Worm (Caenorhabditis elegans) whole organism, mixed stage, embryonic: ENCODE results near the gene srlf-24.
A peak's percentile ranks its signal among the peaks of the same experiment; 100 is the strongest.

ENCODE experiments used
- bed-3 ChIP-seq: fragments of 200-800 bp; sonication (Bioruptor generic); optimal IDR thresholded peaks from 3 replicates; lab custom pipeline; 2018; ENCODE audit warnings: mild to moderate bottlenecking, missing genetic modification characterization, moderate library complexity, missing compliant biosample characterization
- blmp-1 ChIP-seq: fragments of 150-350 bp; optimal IDR thresholded peaks from 2 replicates; lab custom pipeline; 2014; ENCODE audit warnings: missing biosample characterization, missing genetic modification characterization
- ceh-39 ChIP-seq: fragments of 150-350 bp; optimal IDR thresholded peaks from 2 replicates; lab custom pipeline; 2014; ENCODE audit warnings: missing biosample characterization, missing genetic modification characterization
- ceh-83 ChIP-seq: fragments of 200-800 bp; sonication (Bioruptor generic); optimal IDR thresholded peaks from 2 replicates; lab custom pipeline; 2018; ENCODE audit warnings: mild to moderate bottlenecking, missing genetic modification characterization, missing compliant biosample characterization
- ces-1 ChIP-seq: fragments of 150-350 bp; optimal IDR thresholded peaks from 2 replicates; lab custom pipeline; 2014; ENCODE audit warnings: missing biosample characterization, missing genetic modification reagents, missing genetic modification characterization
- cnd-1 ChIP-seq: fragments of 200-800 bp; sonication (Bioruptor generic); optimal IDR thresholded peaks from 2 replicates; lab custom pipeline; 2018; ENCODE audit warnings: mild to moderate bottlenecking, missing genetic modification characterization, missing compliant biosample characterization
- drap-1 ChIP-seq: fragments of 200-800 bp; sonication (Bioruptor generic); optimal IDR thresholded peaks from 3 replicates; lab custom pipeline; 2018; ENCODE audit warnings: mild to moderate bottlenecking, missing genetic modification characterization, missing compliant biosample characterization
- elt-1 ChIP-seq: sonication (generic microtip); optimal IDR thresholded peaks from 2 replicates; lab custom pipeline; 2017; ENCODE audit warnings: missing genetic modification characterization, mild to moderate bottlenecking, missing compliant biosample characterization, antibody characterized with exemption, moderate library complexity, borderline replicate concordance; ENCODE audit not compliant: insufficient read depth
- elt-3 ChIP-seq: fragments of 150-350 bp; optimal IDR thresholded peaks from 2 replicates; lab custom pipeline; 2014; ENCODE audit warnings: missing biosample characterization, missing genetic modification characterization
- flh-1 ChIP-seq: fragments of 200-800 bp; sonication (Bioruptor generic); optimal IDR thresholded peaks from 2 replicates; lab custom pipeline; 2018; ENCODE audit warnings: mild to moderate bottlenecking, missing genetic modification characterization, moderate library complexity, missing compliant biosample characterization
- ham-2 ChIP-seq: fragments of 200-800 bp; sonication (Bioruptor generic); optimal IDR thresholded peaks from 2 replicates; lab custom pipeline; 2018; ENCODE audit warnings: mild to moderate bottlenecking, missing genetic modification characterization, missing compliant biosample characterization
- hlh-1 ChIP-seq: fragments of 150-350 bp; optimal IDR thresholded peaks from 2 replicates; lab custom pipeline; 2014; ENCODE audit warnings: missing biosample characterization, missing genetic modification reagents, missing genetic modification characterization
- lin-32 ChIP-seq: fragments of 200-800 bp; sonication (Bioruptor generic); optimal IDR thresholded peaks from 2 replicates; lab custom pipeline; 2018; ENCODE audit warnings: mild to moderate bottlenecking, missing genetic modification characterization, missing compliant biosample characterization
- lsy-2 ChIP-seq: fragments of 150-350 bp; optimal IDR thresholded peaks from 2 replicates; lab custom pipeline; 2014; ENCODE audit warnings: missing biosample characterization, missing genetic modification characterization
- mab-5 ChIP-seq: fragments of 150-350 bp; optimal IDR thresholded peaks from 2 replicates; lab custom pipeline; 2014; ENCODE audit warnings: missing biosample characterization, missing genetic modification characterization
- mep-1 ChIP-seq: fragments of 150-350 bp; optimal IDR thresholded peaks from 2 replicates; lab custom pipeline; 2017; ENCODE audit warnings: missing biosample characterization, missing genetic modification reagents, missing genetic modification characterization, inconsistent platforms
- mls-2 ChIP-seq: sonication (generic microtip); optimal IDR thresholded peaks from 2 replicates; lab custom pipeline; 2016; ENCODE audit warnings: mild to moderate bottlenecking, missing genetic modification characterization, moderate library complexity, missing compliant biosample characterization
- nhr-12 ChIP-seq: fragments of 150-350 bp; optimal IDR thresholded peaks from 2 replicates; lab custom pipeline; 2014; ENCODE audit warnings: missing biosample characterization, missing genetic modification characterization
- nhr-2 ChIP-seq: fragments of 150-350 bp; optimal IDR thresholded peaks from 2 replicates; lab custom pipeline; 2014; ENCODE audit warnings: missing biosample characterization, missing genetic modification characterization
- nhr-237 ChIP-seq: fragments of 150-350 bp; optimal IDR thresholded peaks from 2 replicates; lab custom pipeline; 2014; ENCODE audit warnings: missing biosample characterization, missing genetic modification characterization
- nhr-28 ChIP-seq: fragments of 150-350 bp; optimal IDR thresholded peaks from 2 replicates; lab custom pipeline; 2014; ENCODE audit warnings: missing biosample characterization, missing genetic modification characterization
- nhr-76 ChIP-seq: sonication (generic microtip); optimal IDR thresholded peaks from 2 replicates; lab custom pipeline; 2017; ENCODE audit warnings: missing biosample characterization, missing genetic modification characterization
- pha-4 ChIP-seq: fragments of 150-350 bp; optimal IDR thresholded peaks from 2 replicates; lab custom pipeline; 2018; ENCODE audit warnings: missing biosample characterization, missing genetic modification reagents, missing genetic modification characterization
- sem-2 ChIP-seq: fragments of 200-800 bp; sonication (Bioruptor generic); optimal IDR thresholded peaks from 2 replicates; lab custom pipeline; 2018; ENCODE audit warnings: mild to moderate bottlenecking, missing genetic modification characterization, missing compliant biosample characterization
- snpc-4 ChIP-seq: fragments of 150-350 bp; optimal IDR thresholded peaks from 2 replicates; lab custom pipeline; 2014; ENCODE audit warnings: missing biosample characterization, missing genetic modification characterization
- sptf-1 ChIP-seq: sonication (generic microtip); optimal IDR thresholded peaks from 2 replicates; lab custom pipeline; 2017; ENCODE audit warnings: mild to moderate bottlenecking, missing genetic modification characterization, moderate library complexity, missing compliant biosample characterization
- tbx-8 ChIP-seq: fragments of 200-800 bp; sonication (Bioruptor generic); optimal IDR thresholded peaks from 2 replicates; lab custom pipeline; 2018; ENCODE audit warnings: mild to moderate bottlenecking, missing genetic modification characterization, moderate library complexity, missing compliant biosample characterization
- unc-120 ChIP-seq: sonication (generic microtip); optimal IDR thresholded peaks from 2 replicates; lab custom pipeline; 2017; ENCODE audit warnings: missing genetic modification characterization, missing compliant biosample characterization; ENCODE audit not compliant: poor library complexity, severe bottlenecking
- unc-39 ChIP-seq: fragments of 150-350 bp; optimal IDR thresholded peaks from 2 replicates; lab custom pipeline; 2014; ENCODE audit warnings: missing biosample characterization, missing genetic modification characterization
- unc-62 ChIP-seq: fragments of 150-350 bp; optimal IDR thresholded peaks from 2 replicates; lab custom pipeline; 2014; ENCODE audit warnings: missing biosample characterization, missing genetic modification reagents, missing genetic modification characterization
- zip-8 ChIP-seq: fragments of 150-350 bp; optimal IDR thresholded peaks from 2 replicates; lab custom pipeline; 2014; ENCODE audit warnings: missing biosample characterization, missing genetic modification characterization
- ztf-11 ChIP-seq: fragments of 150-350 bp; optimal IDR thresholded peaks from 2 replicates; lab custom pipeline; 2014; ENCODE audit warnings: missing biosample characterization, missing genetic modification characterization

Gene srlf-24

DNA sequence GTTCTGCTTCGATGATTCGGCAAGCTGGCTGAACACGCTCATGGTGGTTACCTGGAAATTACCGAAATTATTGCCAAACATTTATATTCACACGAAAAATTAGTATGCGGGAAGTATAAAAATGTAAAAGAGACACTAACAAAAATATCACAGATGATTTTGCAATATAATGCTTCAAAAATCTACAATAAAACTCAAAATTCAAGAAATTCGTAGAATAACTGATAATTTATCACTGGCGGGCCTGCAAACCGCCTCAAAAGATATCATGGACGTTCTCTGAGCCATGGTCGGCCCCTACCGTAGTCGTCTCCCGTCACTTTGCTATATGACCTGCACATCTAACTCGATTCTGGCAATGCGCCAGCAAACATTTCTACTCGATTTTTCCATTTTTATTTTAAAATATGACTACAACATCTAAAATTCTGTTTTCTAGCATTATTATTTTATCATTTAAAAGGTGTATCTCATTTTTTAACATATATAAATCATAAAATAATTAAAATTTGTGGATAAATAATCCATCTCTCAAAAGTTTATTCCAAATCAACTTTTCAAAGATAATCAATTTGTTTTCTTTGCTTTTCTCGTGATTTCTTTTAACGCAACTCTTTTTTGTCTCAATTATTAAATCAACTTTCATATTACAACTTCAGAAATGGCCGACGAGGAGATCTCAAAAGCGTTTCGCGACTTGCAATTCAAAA lies 44.0 kb upstream of the srlf-24 start, which contains the start of the genes F01G4.6 and pfd-1 (continued):
- peak; percentile 74 for TF ChIP-seq sptf-1 (tag; lab: Kevin White, UChicago)
- TF ChIP-seq unc-120 (tag; lab: Kevin White, UChicago) = peak; percentile 69
- peak; percentile 71 for TF ChIP-seq pha-4 (tag; lab: Kevin White, UChicago)

DNA sequence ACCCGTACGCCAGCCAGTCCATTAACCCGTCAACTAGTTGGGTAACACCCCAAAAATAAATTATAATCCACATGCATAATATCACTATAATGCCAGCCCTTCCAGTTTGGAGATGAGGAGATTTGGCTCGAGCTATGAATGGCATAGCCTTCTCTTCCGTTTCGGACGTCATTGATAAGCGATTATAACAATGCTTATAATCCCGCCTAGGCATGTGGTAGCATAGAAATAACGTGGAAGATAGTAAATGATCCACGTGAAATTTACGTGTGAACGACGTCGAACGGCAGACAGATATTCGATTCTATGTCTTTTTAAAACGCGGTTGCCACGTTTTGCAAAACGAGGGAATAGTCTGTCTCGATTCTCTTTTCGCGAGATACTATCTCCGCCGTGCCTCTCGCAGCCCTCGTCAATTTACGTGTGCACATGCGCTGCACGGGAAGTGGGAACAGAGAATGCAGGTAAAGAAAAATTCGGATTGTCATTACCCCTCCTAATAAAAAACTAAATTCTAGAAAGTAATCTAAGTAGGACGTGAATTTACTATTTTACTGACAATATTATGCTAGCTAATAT lies 43.3 kb upstream of the srlf-24 start:
- TF ChIP-seq zip-8 (tag; lab: Kevin White, UChicago) (no peak), mab-5 (tag; lab: Kevin White, UChicago) (no peak), unc-39 (tag; lab: Kevin White, UChicago) (no peak), blmp-1 (tag; lab: Kevin White, UChicago) (no peak), nhr-76 (no peak), hlh-1 (tag; lab: Kevin White, UChicago) (no peak), nhr-12 (tag; lab: Kevin White, UChicago) (no peak), unc-62 (GFP tag; lab: Kevin White, UChicago) (no peak), unc-120 (tag; lab: Kevin White, UChicago) (no peak), lsy-2 (tag; lab: Kevin White, UChicago) (no peak), mls-2 (tag; lab: Kevin White, UChicago) (no peak), bed-3 (no peak), elt-3 (no peak), nhr-28 (tag; lab: Kevin White, UChicago) (no peak), cnd-1 (tag; lab: Kevin White, UChicago) (no peak), sem-2 (GFP tag; lab: Kevin White, UChicago) (no peak), sptf-1 (tag; lab: Kevin White, UChicago) (no peak), lin-32 (GFP tag; lab: Kevin White, UChicago) (no peak), nhr-2 (no peak)

DNA sequence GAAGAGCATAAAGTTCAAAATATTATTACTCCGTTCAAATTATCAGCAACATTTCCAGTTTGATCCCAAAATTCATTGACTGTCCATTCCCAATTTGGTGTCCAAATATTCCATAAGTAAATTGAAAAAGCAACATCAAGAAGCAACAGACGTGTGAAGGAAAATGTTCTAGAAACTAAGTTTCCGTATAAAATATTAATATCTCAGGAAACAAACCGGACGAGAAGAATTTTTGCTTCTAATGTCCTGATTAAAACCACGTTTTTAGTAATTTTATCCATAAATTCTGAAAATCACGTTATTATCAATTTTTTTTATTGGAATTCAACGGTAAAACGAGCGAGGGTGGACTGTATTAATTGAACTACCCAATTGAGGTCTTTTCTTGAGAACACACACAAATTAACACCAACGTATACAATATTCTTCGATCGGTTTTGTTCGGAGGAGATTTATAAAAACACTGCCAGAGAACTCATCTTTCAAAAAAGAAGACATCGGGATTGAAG lies 41.4 kb upstream of the srlf-24 start, which contains the start of gene pigq-1:
Gene pigq-1, minus strand, starts transcription at position 286 of the 509 bp plus-strand sequence.
- TF ChIP-seq ces-1 (GFP tag; lab: Kevin White, UChicago) (no peak), mep-1 (tag; lab: Kevin White, UChicago) (no peak), mls-2 (tag; lab: Kevin White, UChicago) (no peak), mab-5 (tag; lab: Kevin White, UChicago) (no peak), ztf-11 (no peak), snpc-4 (tag; lab: Kevin White, UChicago) (no peak)

DNA sequence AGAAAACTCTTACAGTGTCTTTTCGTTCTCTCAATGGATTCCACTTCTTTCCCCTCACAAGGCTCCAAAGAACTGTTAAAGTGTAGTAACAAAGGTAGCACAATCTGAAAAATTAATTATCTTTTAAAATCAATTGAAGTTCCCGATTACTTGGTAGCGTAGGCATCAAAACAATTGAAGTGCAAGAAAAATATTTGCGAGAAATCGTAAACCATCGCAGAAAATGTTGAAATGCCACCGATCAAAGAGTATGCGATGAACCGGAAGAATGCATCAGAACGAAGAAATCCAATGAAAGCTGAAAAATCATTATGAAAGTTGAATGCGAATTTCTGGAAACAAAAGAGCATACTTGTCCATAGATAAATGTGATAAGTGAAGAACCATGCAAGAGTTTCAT lies 40.9 kb upstream of the srlf-24 start:
- TF ChIP-seq zip-8 (tag; lab: Kevin White, UChicago) = no peak
- TF ChIP-seq flh-1 = no peak
- no peak for TF ChIP-seq mep-1 (tag; lab: Kevin White, UChicago)
- TF ChIP-seq elt-1 (tag; lab: Kevin White, UChicago) = no peak
- no peak for TF ChIP-seq pha-4 (tag; lab: Kevin White, UChicago)

DNA sequence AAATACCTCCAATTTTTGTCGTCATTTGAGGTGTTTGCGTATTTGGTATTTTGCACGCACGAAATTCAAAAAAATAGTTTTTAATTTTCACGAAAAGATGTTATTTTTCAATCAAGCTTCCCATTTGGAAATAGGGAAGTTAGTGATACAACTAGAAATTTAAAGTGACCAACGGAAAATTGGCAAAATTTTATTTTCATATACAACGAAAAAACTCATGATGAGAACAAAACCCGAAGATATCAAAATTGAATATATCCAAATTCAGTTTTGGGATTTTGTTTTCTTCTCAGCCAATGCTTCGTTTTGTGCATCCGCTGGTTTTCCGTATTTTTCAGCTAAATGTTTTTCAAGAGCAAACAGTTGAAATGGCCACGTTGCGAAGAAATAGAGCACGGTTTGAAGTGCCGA lies 40.3 kb upstream of the srlf-24 start:
- TF ChIP-seq blmp-1 (tag; lab: Kevin White, UChicago) (no peak), lsy-2 (tag; lab: Kevin White, UChicago) (no peak), lin-32 (GFP tag; lab: Kevin White, UChicago) (no peak), elt-3 (no peak), ham-2 (no peak), ceh-39 (no peak), mep-1 (tag; lab: Kevin White, UChicago) (no peak), drap-1 (no peak), ceh-83 (GFP tag; lab: Kevin White, UChicago) (no peak), nhr-28 (tag; lab: Kevin White, UChicago) (no peak), nhr-237 (tag; lab: Kevin White, UChicago) (no peak), elt-1 (tag; lab: Kevin White, UChicago) (no peak), pha-4 (tag; lab: Kevin White, UChicago) (no peak), sem-2 (GFP tag; lab: Kevin White, UChicago) (no peak), mls-2 (tag; lab: Kevin White, UChicago) (no peak), flh-1 (no peak), nhr-76 (no peak), ces-1 (GFP tag; lab: Kevin White, UChicago) (no peak), tbx-8 (GFP tag; lab: Kevin White, UChicago) (no peak), unc-120 (tag; lab: Kevin White, UChicago) (no peak)
- TF ChIP-seq, all 35 proteins: peak for 0
